Worm (Caenorhabditis elegans) whole organism, midembryonic: ENCODE measurements around the gene rsr-2.

Experiments
- T22C8.4 ChIP-seq: fragments of 200-800 bp; sonication (Bioruptor generic); IDR thresholded peaks from 2 replicates; pipeline ENCODE4 v1.3.6; 2022; ENCODE audit warnings: missing genetic modification characterization, missing compliant biosample characterization
- cog-1 ChIP-seq: sonication (generic microtip); optimal IDR thresholded peaks from 2 replicates; lab custom pipeline; 2016; ENCODE audit warnings: missing genetic modification characterization, missing compliant biosample characterization
- flt-1 ChIP-seq: fragments of 200-800 bp; sonication (Bioruptor generic); IDR thresholded peaks from 2 replicates; pipeline ENCODE4 v1.3.6; 2022; ENCODE audit warnings: missing genetic modification characterization, missing compliant biosample characterization
- klf-2 ChIP-seq: fragments of 200-800 bp; sonication (Bioruptor generic); conservative IDR thresholded peaks from 2 replicates; pipeline ENCODE4 v1.3.6; 2022; ENCODE audit warnings: missing genetic modification reagents, missing genetic modification characterization, missing compliant biosample characterization
- med-1 ChIP-seq: sonication (generic microtip); optimal IDR thresholded peaks from 2 replicates; lab custom pipeline; 2017; ENCODE audit warnings: missing genetic modification characterization, mild to moderate bottlenecking, missing compliant biosample characterization, antibody characterized with exemption, missing genetic modification reagents; ENCODE audit not compliant: insufficient read depth
- ref-1 ChIP-seq: fragments of 200-800 bp; sonication (Bioruptor generic); conservative IDR thresholded peaks from 2 replicates; pipeline ENCODE4 v1.3.6; 2022; ENCODE audit warnings: missing genetic modification reagents, missing genetic modification characterization, missing compliant biosample characterization
- tab-1 ChIP-seq: fragments of 200-800 bp; sonication (Bioruptor generic); IDR thresholded peaks from 2 replicates; pipeline ENCODE4 v1.3.6; 2022; ENCODE audit warnings: missing genetic modification characterization, missing compliant biosample characterization
- ztf-23 ChIP-seq: fragments of 200-800 bp; sonication (Bioruptor generic); IDR thresholded peaks from 2 replicates; pipeline ENCODE4 v1.3.6; 2022; ENCODE audit warnings: missing genetic modification reagents, missing genetic modification characterization, missing compliant biosample characterization
- ztf-29 ChIP-seq: fragments of 200-800 bp; sonication (Bioruptor generic); IDR thresholded peaks from 2 replicates; pipeline ENCODE4 v1.3.6; 2022; ENCODE audit warnings: missing genetic modification reagents, missing genetic modification characterization, missing compliant biosample characterization

Gene rsr-2

DNA sequence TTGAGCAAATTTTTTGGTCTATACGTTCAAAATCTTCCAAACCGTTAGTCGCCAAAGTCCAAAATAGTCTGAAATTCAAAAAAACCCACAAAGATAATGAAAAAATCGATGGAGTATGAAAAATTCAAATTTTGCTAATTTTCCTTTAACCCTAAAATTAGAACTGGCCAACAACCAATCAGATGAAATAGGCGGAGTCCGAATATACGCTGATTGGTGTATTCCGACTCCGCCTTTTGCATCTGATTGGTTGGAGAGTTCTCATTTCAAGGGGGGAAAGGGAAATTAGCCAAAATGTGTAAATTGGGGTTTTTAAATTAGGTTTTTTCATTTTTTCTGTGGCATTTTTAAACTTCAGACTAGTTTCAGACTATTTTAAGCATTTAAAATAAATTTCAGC is 20.5 kb upstream of the rsr-2 start:
- no peak for TF ChIP-seq ref-1 (GFP tag; lab: Robert Waterston, UW)
- TF ChIP-seq cog-1, result no peak
- TF ChIP-seq ztf-29 (GFP tag; lab: Robert Waterston, UW), result no peak
- no peak for TF ChIP-seq tab-1 (GFP tag; lab: Robert Waterston, UW)
- no peak for TF ChIP-seq T22C8.4
- no peak for TF ChIP-seq ztf-23 (GFP tag; lab: Robert Waterston, UW)
- no peak for TF ChIP-seq klf-2 (GFP tag; lab: Robert Waterston, UW)
- no peak for TF ChIP-seq med-1 (GFP tag; lab: Kevin White, UChicago)
- no peak for TF ChIP-seq flt-1

- no peak for TF ChIP-seq ref-1 (GFP tag; lab: Robert Waterston, UW)
- 0 out of 2 replicates have a peak, but pooled peaks have one; percentile 6 for TF ChIP-seq T22C8.4
These were observed 16.4 kb upstream of the rsr-2 start for ce11 chrII:12208741-12209140.

ce11 chrII:12211652-12212245 is 13.4 kb upstream of the rsr-2 start:
- TF ChIP-seq ztf-23 (GFP tag; lab: Robert Waterston, UW) (no peak), T22C8.4 (no peak), cog-1 (no peak), ztf-29 (GFP tag; lab: Robert Waterston, UW) (no peak), flt-1 (no peak), klf-2 (GFP tag; lab: Robert Waterston, UW) (no peak), ref-1 (GFP tag; lab: Robert Waterston, UW) (no peak), tab-1 (GFP tag; lab: Robert Waterston, UW) (no peak), med-1 (GFP tag; lab: Kevin White, UChicago) (no peak)

DNA sequence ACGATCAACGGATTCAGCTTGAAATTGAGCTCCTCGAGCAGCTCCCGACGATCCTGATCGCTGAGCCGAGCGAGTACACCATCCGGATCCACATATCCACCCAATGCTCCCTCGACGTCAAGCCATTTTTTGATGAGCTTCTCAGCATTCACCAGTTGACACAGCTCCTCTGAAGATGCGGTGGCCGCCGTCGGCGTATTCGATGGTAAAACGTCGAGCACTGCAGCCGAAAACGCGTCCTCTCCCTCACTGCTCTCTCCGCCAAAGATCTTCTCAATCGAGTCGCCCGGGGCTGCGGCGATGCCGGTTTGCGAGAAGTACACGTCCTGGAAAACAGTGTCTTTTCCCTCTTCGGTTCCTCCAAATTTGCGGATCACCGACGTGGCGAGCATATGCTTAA is 10.6 kb upstream of the rsr-2 start:
- no peak for TF ChIP-seq cog-1
- TF ChIP-seq T22C8.4, result no peak
- TF ChIP-seq ztf-29 (GFP tag; lab: Robert Waterston, UW), result no peak
- TF ChIP-seq med-1 (GFP tag; lab: Kevin White, UChicago), result no peak
- TF ChIP-seq tab-1 (GFP tag; lab: Robert Waterston, UW), result no peak
- no peak for TF ChIP-seq flt-1
- no peak for TF ChIP-seq klf-2 (GFP tag; lab: Robert Waterston, UW)

DNA sequence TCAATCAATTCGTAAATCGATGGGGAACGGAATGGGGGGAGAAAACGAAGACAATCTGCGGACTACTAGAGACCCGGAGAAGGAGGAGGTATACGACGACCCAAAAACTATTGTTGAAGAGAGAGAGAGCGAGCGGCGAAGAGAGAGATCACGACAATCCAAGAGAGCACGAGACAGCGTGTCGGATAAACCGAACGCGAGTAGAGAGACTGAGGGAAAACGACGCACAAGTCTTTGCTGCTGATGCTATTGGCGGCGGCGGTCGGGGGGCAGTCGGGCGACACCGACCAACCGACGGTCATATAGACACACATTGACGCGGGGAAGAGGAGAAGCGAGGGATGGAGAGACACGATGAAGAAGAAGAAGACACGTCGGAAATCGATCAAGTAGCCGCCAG is 2.6 kb upstream of the rsr-2 start:
- TF ChIP-seq cog-1 (peak; percentile 61), ref-1 (GFP tag; lab: Robert Waterston, UW) (no peak), T22C8.4 (no peak), klf-2 (GFP tag; lab: Robert Waterston, UW) (no peak), tab-1 (GFP tag; lab: Robert Waterston, UW) (0 out of 2 replicates have a peak, but pooled peaks have one; percentile 61), flt-1 (peak; percentile 71; the same call in 1 of the 2 replicates), ztf-29 (GFP tag; lab: Robert Waterston, UW) (no peak), ztf-23 (GFP tag; lab: Robert Waterston, UW) (no peak; the same call in 1 of the 2 replicates), med-1 (GFP tag; lab: Kevin White, UChicago) (no peak)

DNA sequence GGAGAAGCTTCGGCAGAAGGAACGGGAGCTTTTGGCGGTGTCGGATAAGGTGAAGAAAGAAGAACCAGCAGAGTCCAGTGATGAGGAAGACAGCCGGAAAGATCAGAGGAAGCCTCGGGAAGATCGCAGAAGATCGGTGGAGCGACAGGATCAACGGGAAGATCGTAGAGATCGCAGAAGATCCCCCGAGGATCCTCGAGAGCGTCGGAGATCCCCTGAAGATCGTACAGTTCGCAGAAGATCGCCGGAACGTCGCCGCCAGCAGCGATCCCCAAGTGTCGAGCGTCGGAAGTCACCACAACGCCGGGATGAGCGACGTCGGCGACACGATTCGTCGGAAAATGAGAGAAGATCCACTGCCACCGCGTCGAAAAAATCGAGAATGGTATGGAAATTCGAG is 1.0 kb downstream of the rsr-2 start:
- TF ChIP-seq tab-1 (GFP tag; lab: Robert Waterston, UW) (no peak), flt-1 (no peak), klf-2 (GFP tag; lab: Robert Waterston, UW) (no peak), ztf-29 (GFP tag; lab: Robert Waterston, UW) (no peak), ref-1 (GFP tag; lab: Robert Waterston, UW) (no peak)

DNA sequence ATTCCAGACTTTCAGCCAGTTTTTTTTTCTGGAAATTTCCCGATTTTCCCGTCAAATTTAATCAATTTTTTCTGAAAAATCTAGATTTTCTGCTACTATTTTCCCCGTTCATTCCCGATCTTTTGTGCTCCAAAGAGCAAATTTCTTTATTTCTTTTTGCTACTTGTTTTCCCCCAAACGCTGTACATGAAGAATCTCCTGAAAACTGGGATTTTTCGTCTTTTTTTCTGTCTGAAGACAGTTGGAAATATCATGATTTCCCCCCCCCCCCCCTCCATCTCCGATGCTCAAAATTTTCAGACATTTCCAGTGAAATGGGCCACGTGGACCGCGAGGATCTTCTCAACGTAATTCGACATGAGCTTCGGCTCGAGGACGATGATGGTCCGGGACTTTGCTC is 2.8 kb downstream of the rsr-2 start, which contains the start of gene sinh-1:
sinh-1 (plus strand) TSS at position 301 of the 400 bp plus-strand sequence.
- TF ChIP-seq cog-1 (no peak), ztf-29 (GFP tag; lab: Robert Waterston, UW) (no peak)

DNA sequence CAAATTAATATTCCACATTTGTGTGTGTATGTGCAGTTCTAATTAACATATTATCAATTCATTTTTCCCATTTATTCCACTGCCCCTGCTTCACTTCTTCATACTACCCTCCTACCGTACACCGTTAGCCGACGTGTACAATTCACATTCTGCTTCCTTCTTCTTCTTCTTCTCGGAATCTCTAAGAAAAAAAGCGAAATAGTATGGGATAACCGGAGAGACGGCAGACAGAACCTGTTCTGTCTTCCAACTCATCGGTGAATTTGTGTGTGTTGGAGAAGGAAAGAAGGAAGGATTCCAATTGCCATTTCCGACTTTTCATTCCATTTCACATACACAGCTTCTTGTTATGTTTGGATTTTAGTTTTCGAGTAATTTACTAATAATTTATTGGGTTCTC is 12.4 kb downstream of the rsr-2 start:
- no peak for TF ChIP-seq ref-1 (GFP tag; lab: Robert Waterston, UW)

- no peak for TF ChIP-seq klf-2 (GFP tag; lab: Robert Waterston, UW)
- TF ChIP-seq ztf-29 (GFP tag; lab: Robert Waterston, UW), result no peak
- no peak for TF ChIP-seq flt-1
These were observed 14.3 kb downstream of the rsr-2 start for ce11 chrII:12239449-12239848.

DNA sequence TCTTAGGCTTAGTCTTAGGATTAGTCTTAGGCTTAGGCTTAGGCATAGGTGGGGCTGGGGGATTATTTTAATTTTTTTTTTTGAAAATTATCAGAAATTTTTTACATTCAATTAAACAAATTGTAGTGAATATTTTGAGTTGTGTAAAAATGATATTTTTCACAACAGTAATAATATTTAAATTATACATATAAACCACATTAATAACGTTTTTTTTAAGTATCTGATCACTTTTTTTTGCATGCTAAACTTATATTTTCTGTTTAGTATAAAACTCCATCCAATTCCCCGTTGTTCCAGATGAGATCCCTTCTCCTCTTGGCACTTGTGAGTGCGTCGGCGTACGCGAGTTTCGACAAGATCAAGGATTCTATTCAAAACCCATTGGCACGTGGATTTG is 14.9 kb downstream of the rsr-2 start, which contains the start of gene txdc-12.1:
txdc-12.1 (plus strand) TSS at position 301 of the 400 bp plus-strand sequence.
- TF ChIP-seq ref-1 (GFP tag; lab: Robert Waterston, UW) (no peak), med-1 (GFP tag; lab: Kevin White, UChicago) (no peak), T22C8.4 (no peak), ztf-23 (GFP tag; lab: Robert Waterston, UW) (no peak), cog-1 (no peak), ztf-29 (GFP tag; lab: Robert Waterston, UW) (no peak), tab-1 (GFP tag; lab: Robert Waterston, UW) (no peak), klf-2 (GFP tag; lab: Robert Waterston, UW) (no peak), flt-1 (no peak)

- TF ChIP-seq cog-1, result no peak
- no peak for TF ChIP-seq ref-1 (GFP tag; lab: Robert Waterston, UW)
- TF ChIP-seq tab-1 (GFP tag; lab: Robert Waterston, UW), result no peak
- no peak for TF ChIP-seq med-1 (GFP tag; lab: Kevin White, UChicago)
- no peak for TF ChIP-seq ztf-23 (GFP tag; lab: Robert Waterston, UW)
These were observed 16.6 kb downstream of the rsr-2 start for ce11 chrII:12241792-12242191.
